Fruit fly (Drosophila melanogaster) whole organism, embryonic: Measurements from ENCODE around the gene lili.

Source experiments
- Bdp1 ChIP-seq: fragments of 200-800 bp; sonication (Bioruptor generic); optimal IDR thresholded peaks from 3 replicates; lab custom pipeline; 2016; ENCODE audit warnings: missing biosample characterization, missing genetic modification characterization
- Bgb ChIP-seq: fragments of 200-800 bp; sonication (Bioruptor generic); IDR thresholded peaks from 2 replicates; pipeline ENCODE4 v1.3.6; 2022; ENCODE audit warnings: missing biosample characterization, missing genetic modification characterization; ENCODE audit not compliant: partially characterized antibody
- Blimp-1 ChIP-seq: fragments of 200-800 bp; sonication (Bioruptor generic); optimal IDR thresholded peaks from 3 replicates; lab custom pipeline; 2018; ENCODE audit warnings: missing biosample characterization, missing genetic modification characterization, mild to moderate bottlenecking, moderate library complexity, missing genetic modification reagents
- CG10267 ChIP-seq: fragments of 200-800 bp; sonication (Bioruptor generic); optimal IDR thresholded peaks from 2 replicates; lab custom pipeline; 2018; ENCODE audit warnings: missing biosample characterization, mild to moderate bottlenecking, missing genetic modification characterization, moderate library complexity
- CG10654 ChIP-seq: fragments of 200-800 bp; sonication (Bioruptor generic); optimal IDR thresholded peaks from 2 replicates; lab custom pipeline; 2016; ENCODE audit warnings: missing biosample characterization, missing genetic modification characterization
- CG11696 ChIP-seq: fragments of 200-800 bp; sonication (Bioruptor generic); IDR thresholded peaks from 2 replicates; pipeline ENCODE4 v1.3.6; 2022; ENCODE audit warnings: missing biosample characterization, missing genetic modification characterization
- CG13287 ChIP-seq: fragments of 200-800 bp; sonication (Bioruptor generic); IDR thresholded peaks from 2 replicates; pipeline ENCODE4 v1.3.6; 2022; ENCODE audit warnings: missing biosample characterization, missing genetic modification characterization; ENCODE audit not compliant: partially characterized antibody
- CG13775 ChIP-seq: fragments of 200-800 bp; sonication (Bioruptor generic); optimal IDR thresholded peaks from 3 replicates; lab custom pipeline; 2017; ENCODE audit warnings: missing biosample characterization, mild to moderate bottlenecking, missing genetic modification characterization
- CG17568 ChIP-seq: fragments of 200-800 bp; sonication (Bioruptor generic); optimal IDR thresholded peaks from 2 replicates; lab custom pipeline; 2018; ENCODE audit warnings: missing biosample characterization, mild to moderate bottlenecking, missing genetic modification characterization, moderate library complexity
- CG17612 ChIP-seq: fragments of 200-800 bp; sonication (Bioruptor generic); IDR thresholded peaks from 2 replicates; pipeline ENCODE4 v1.3.6; 2022; ENCODE audit warnings: missing biosample characterization, missing genetic modification characterization
- CG1832 ChIP-seq: fragments of 200-800 bp; sonication (Bioruptor generic); optimal IDR thresholded peaks from 2 replicates; lab custom pipeline; 2017; ENCODE audit warnings: missing biosample characterization, mild to moderate bottlenecking, missing genetic modification characterization, inconsistent platforms
- CG2116 ChIP-seq: fragments of 200-800 bp; sonication (Bioruptor generic); optimal IDR thresholded peaks from 3 replicates; lab custom pipeline; 2018; ENCODE audit warnings: missing biosample characterization, mild to moderate bottlenecking, missing genetic modification characterization
- CG32767 ChIP-seq: fragments of 200-800 bp; sonication (Bioruptor generic); IDR thresholded peaks from 2 replicates; pipeline ENCODE4 v1.3.6; 2022; ENCODE audit warnings: missing biosample characterization, missing genetic modification characterization
- CG3281 ChIP-seq: fragments of 200-800 bp; sonication (Bioruptor generic); optimal IDR thresholded peaks from 3 replicates; lab custom pipeline; 2017; ENCODE audit warnings: missing biosample characterization, mild to moderate bottlenecking, missing genetic modification characterization
- CG34224 ChIP-seq: fragments of 200-800 bp; sonication (Bioruptor generic); IDR thresholded peaks from 3 replicates; pipeline ENCODE4 v1.3.6; 2022; ENCODE audit warnings: missing biosample characterization, missing genetic modification characterization; ENCODE audit not compliant: partially characterized antibody
- CG4282 ChIP-seq: fragments of 200-800 bp; sonication (Bioruptor generic); optimal IDR thresholded peaks from 2 replicates; lab custom pipeline; 2016; ENCODE audit warnings: missing biosample characterization, missing genetic modification characterization
- CG4404 ChIP-seq: fragments of 200-800 bp; sonication (Bioruptor generic); IDR thresholded peaks from 2 replicates; pipeline ENCODE4 v1.3.6; 2022; ENCODE audit warnings: missing biosample characterization, missing genetic modification characterization
- CG4424 ChIP-seq: fragments of 200-800 bp; sonication (Bioruptor generic); optimal IDR thresholded peaks from 3 replicates; lab custom pipeline; 2016; ENCODE audit warnings: missing biosample characterization, missing genetic modification characterization
- CG7271 ChIP-seq: fragments of 200-800 bp; sonication (Bioruptor generic); optimal IDR thresholded peaks from 2 replicates; lab custom pipeline; 2018; ENCODE audit warnings: missing biosample characterization, mild to moderate bottlenecking, missing genetic modification characterization, moderate library complexity
- CG7372 ChIP-seq: fragments of 200-800 bp; sonication (Bioruptor generic); IDR thresholded peaks from 2 replicates; pipeline ENCODE4 v1.3.6; 2022; ENCODE audit warnings: missing biosample characterization, missing genetic modification characterization
- CG9437 ChIP-seq: fragments of 200-800 bp; sonication (Bioruptor generic); optimal IDR thresholded peaks from 2 replicates; lab custom pipeline; 2018; ENCODE audit warnings: missing biosample characterization, mild to moderate bottlenecking, missing genetic modification characterization
- CG9817 ChIP-seq: fragments of 200-800 bp; sonication (Bioruptor generic); optimal IDR thresholded peaks from 2 replicates; lab custom pipeline; 2018; ENCODE audit warnings: missing biosample characterization, mild to moderate bottlenecking, missing genetic modification characterization, moderate library complexity
- CG9932 ChIP-seq: fragments of 200-800 bp; sonication (Bioruptor generic); IDR thresholded peaks from 2 replicates; pipeline ENCODE4 v1.3.6; 2022; ENCODE audit warnings: missing biosample characterization, missing genetic modification characterization
- CTCF ChIP-seq: fragments of 200-800 bp; sonication (Bioruptor generic); optimal IDR thresholded peaks from 2 replicates; lab custom pipeline; 2017; ENCODE audit warnings: missing biosample characterization, mild to moderate bottlenecking, missing genetic modification characterization, moderate library complexity
- Chrac-16 ChIP-seq: fragments of 200-800 bp; sonication (Bioruptor generic); optimal IDR thresholded peaks from 3 replicates; lab custom pipeline; 2016; ENCODE audit warnings: missing biosample characterization, missing genetic modification characterization
- Dfd ChIP-seq, 2 experiments: fragments of >200 bp; optimal IDR thresholded peaks; 2 replicates each; lab custom pipeline; 2017; ENCODE audit warnings: missing biosample characterization in 2 of 2, missing genetic modification characterization in 2 of 2
- Doc3 ChIP-seq: fragments of 200-800 bp; sonication (Bioruptor generic); IDR thresholded peaks from 3 replicates; pipeline ENCODE4 v1.3.6; 2022; ENCODE audit warnings: missing biosample characterization, missing genetic modification characterization; ENCODE audit not compliant: partially characterized antibody
- Dp ChIP-seq: fragments of 200-800 bp; sonication (Bioruptor generic); optimal IDR thresholded peaks from 2 replicates; lab custom pipeline; 2018; ENCODE audit warnings: missing biosample characterization, mild to moderate bottlenecking, missing genetic modification characterization, moderate library complexity
- Gsc ChIP-seq: fragments of 200-800 bp; sonication (Bioruptor generic); IDR thresholded peaks from 2 replicates; pipeline ENCODE4 v1.3.6; 2022; ENCODE audit warnings: missing biosample characterization, missing genetic modification characterization
- MBD-R2 ChIP-seq: fragments of 200-800 bp; sonication (Bioruptor generic); IDR thresholded peaks from 2 replicates; pipeline ENCODE4 v1.3.6; 2022; ENCODE audit warnings: missing biosample characterization, missing genetic modification characterization
- Nf-YA ChIP-seq: fragments of 200-800 bp; sonication (Bioruptor generic); IDR thresholded peaks from 2 replicates; pipeline ENCODE4 v1.3.6; 2022; ENCODE audit warnings: missing biosample characterization, missing genetic modification characterization
- Rfx ChIP-seq: fragments of 200-800 bp; sonication (Bioruptor generic); IDR thresholded peaks from 2 replicates; pipeline ENCODE4 v1.3.6; 2022; ENCODE audit warnings: missing biosample characterization, missing genetic modification characterization
- Scr ChIP-seq: fragments of 200-800 bp; sonication (Bioruptor generic); IDR thresholded peaks from 2 replicates; pipeline ENCODE4 v1.3.6; 2022; ENCODE audit warnings: missing biosample characterization, missing genetic modification characterization; ENCODE audit not compliant: partially characterized antibody
- Spps ChIP-seq: fragments of 200-800 bp; sonication (Bioruptor generic); optimal IDR thresholded peaks from 2 replicates; lab custom pipeline; 2018; ENCODE audit warnings: missing biosample characterization, mild to moderate bottlenecking, missing genetic modification characterization
- Xbp1 ChIP-seq: fragments of 200-800 bp; sonication (Bioruptor generic); optimal IDR thresholded peaks from 3 replicates; lab custom pipeline; 2016; ENCODE audit warnings: missing biosample characterization, mild to moderate bottlenecking, missing genetic modification characterization
- Xrp1 ChIP-seq: fragments of 200-800 bp; sonication (Bioruptor generic); IDR thresholded peaks from 2 replicates; pipeline ENCODE4 v1.3.6; 2022; ENCODE audit warnings: missing biosample characterization, missing genetic modification characterization
- amos ChIP-seq: fragments of 200-800 bp; sonication (Bioruptor generic); IDR thresholded peaks from 2 replicates; pipeline ENCODE4 v1.3.6; 2022; ENCODE audit warnings: missing biosample characterization, missing genetic modification characterization; ENCODE audit not compliant: partially characterized antibody
- ato ChIP-seq: fragments of 200-800 bp; sonication (Bioruptor generic); IDR thresholded peaks from 2 replicates; pipeline ENCODE4 v1.3.6; 2022; ENCODE audit warnings: missing biosample characterization, missing genetic modification characterization; ENCODE audit not compliant: partially characterized antibody
- br ChIP-seq: fragments of >200 bp; optimal IDR thresholded peaks from 2 replicates; lab custom pipeline; 2017
- cas ChIP-seq: fragments of 200-800 bp; sonication (Bioruptor generic); IDR thresholded peaks from 2 replicates; pipeline ENCODE4 v1.3.6; 2022; ENCODE audit warnings: missing biosample characterization, missing genetic modification characterization
- corto ChIP-seq: fragments of 200-800 bp; sonication (Bioruptor generic); optimal IDR thresholded peaks from 2 replicates; lab custom pipeline; 2016; ENCODE audit warnings: missing biosample characterization, mild to moderate bottlenecking, missing genetic modification characterization, moderate library complexity
- fd96Cb ChIP-seq: fragments of 200-800 bp; sonication (Bioruptor generic); optimal IDR thresholded peaks from 2 replicates; lab custom pipeline; 2018; ENCODE audit warnings: missing biosample characterization, mild to moderate bottlenecking, missing genetic modification characterization, moderate library complexity
- grau ChIP-seq: fragments of 200-800 bp; optimal IDR thresholded peaks from 3 replicates; lab custom pipeline; 2019; ENCODE audit warnings: missing biosample characterization, mild to moderate bottlenecking, missing genetic modification characterization, moderate library complexity
- lmd ChIP-seq: fragments of 200-800 bp; sonication (Bioruptor generic); IDR thresholded peaks from 2 replicates; pipeline ENCODE4 v1.3.6; 2022; ENCODE audit warnings: missing biosample characterization, missing genetic modification characterization
- mam ChIP-seq: fragments of 200-800 bp; sonication (Bioruptor generic); optimal IDR thresholded peaks from 3 replicates; lab custom pipeline; 2016; ENCODE audit warnings: missing biosample characterization, missing genetic modification characterization
- ro ChIP-seq: fragments of 200-800 bp; sonication (Bioruptor generic); IDR thresholded peaks from 2 replicates; pipeline ENCODE4 v1.3.6; 2022; ENCODE audit warnings: missing biosample characterization, missing genetic modification characterization
- slp2 ChIP-seq: fragments of 200-800 bp; sonication (Bioruptor generic); optimal IDR thresholded peaks from 2 replicates; lab custom pipeline; 2016; ENCODE audit warnings: missing biosample characterization, missing genetic modification characterization
- sob ChIP-seq: fragments of 200-800 bp; sonication (Bioruptor generic); IDR thresholded peaks from 2 replicates; pipeline ENCODE4 v1.3.6; 2022; ENCODE audit warnings: missing biosample characterization, missing genetic modification characterization
- ssp ChIP-seq: fragments of 200-800 bp; sonication (Bioruptor generic); IDR thresholded peaks from 2 replicates; pipeline ENCODE4 v1.3.6; 2022; ENCODE audit warnings: missing biosample characterization, missing genetic modification characterization

The lili gene

dm6 chr3R:24816993-24817854, 3.4 kb upstream of the lili start, which contains the start of the genes CG5808 and Saf-B (continued):
- TF ChIP-seq br: no peak
- no peak; the same call in 1 of the 2 replicates for TF ChIP-seq Nf-YA (GFP tag; lab: Robert Waterston, UW)
- peak; percentile 38; the same call in 1 of the 2 replicates for TF ChIP-seq CG9932 (GFP tag; lab: Robert Waterston, UW)
- TF ChIP-seq Scr (GFP tag; lab: Robert Waterston, UW): peak; percentile 86
- peak; percentile 60 for TF ChIP-seq CG10654 (GFP tag; lab: Kevin White, UChicago)
- no peak for TF ChIP-seq CG1832
- no peak for TF ChIP-seq CG17612 (GFP tag; lab: Robert Waterston, UW)
- TF ChIP-seq slp2: no peak
- no peak for TF ChIP-seq mam
- TF ChIP-seq corto (GFP tag; lab: Kevin White, UChicago): no peak
- peak; percentile 18 for TF ChIP-seq Dp (GFP tag; lab: Kevin White, UChicago)
- TF ChIP-seq CG34224: peak; percentile 85
- peak; percentile 38 for TF ChIP-seq fd96Cb (tag; lab: Kevin White, UChicago)
- TF ChIP-seq CG9437 (GFP tag; lab: Kevin White, UChicago): peak; percentile 86
- peak; percentile 61 for TF ChIP-seq CG13775 (GFP tag; lab: Kevin White, UChicago)
- peak; percentile 66 for TF ChIP-seq ssp (GFP tag; lab: Robert Waterston, UW)
- TF ChIP-seq lmd (GFP tag; lab: Robert Waterston, UW): peak; percentile 57
- peak; percentile 67 for TF ChIP-seq CG10267 (tag; lab: Kevin White, UChicago)
- peak; percentile 76 for TF ChIP-seq Bgb
- no peak for TF ChIP-seq Dfd (GFP tag; optimal IDR thresholded peaks at IDR 0.05; lab: Kevin White, UChicago)
- TF ChIP-seq amos (GFP tag; lab: Robert Waterston, UW): peak; percentile 76
- TF ChIP-seq Gsc: no peak
- peak; percentile 79 for TF ChIP-seq CG2116 (GFP tag; lab: Kevin White, UChicago)
- TF ChIP-seq sob: peak; percentile 33; the same call in 1 of the 2 replicates
- TF ChIP-seq CG9817 (tag; lab: Kevin White, UChicago): no peak
- no peak for TF ChIP-seq CG11696 (GFP tag; lab: Robert Waterston, UW)
- TF ChIP-seq cas (GFP tag; lab: Robert Waterston, UW): no peak
- TF ChIP-seq CG17568 (GFP tag; lab: Kevin White, UChicago): no peak
- no peak for TF ChIP-seq grau (tag; lab: Kevin White, UChicago)
- peak; percentile 79 for TF ChIP-seq Doc3 (GFP tag; lab: Robert Waterston, UW)
- peak; percentile 76 for TF ChIP-seq CG13287 (GFP tag; lab: Robert Waterston, UW)
- TF ChIP-seq Xbp1: peak; percentile 39
- peak; percentile 8 for TF ChIP-seq Spps (tag; lab: Kevin White, UChicago)
- TF ChIP-seq ato (GFP tag; lab: Robert Waterston, UW): peak; percentile 52
- no peak for TF ChIP-seq ro (GFP tag; lab: Robert Waterston, UW)
- peak; percentile 4 for TF ChIP-seq Chrac-16 (GFP tag; lab: Kevin White, UChicago)
- no peak for TF ChIP-seq Blimp-1 (GFP tag; lab: Kevin White, UChicago)
- no peak for TF ChIP-seq Bdp1 (GFP tag; lab: Kevin White, UChicago)
- peak; percentile 58 for TF ChIP-seq CG4424 (GFP tag; lab: Kevin White, UChicago)
- TF ChIP-seq CG4282 (GFP tag; lab: Kevin White, UChicago): no peak
- TF ChIP-seq CG7271 (tag; lab: Kevin White, UChicago): peak; percentile 7
- TF ChIP-seq CG7372: no peak
- peak; percentile 53; the same call in 1 of the 2 replicates for TF ChIP-seq Rfx (GFP tag; lab: Robert Waterston, UW)
- TF ChIP-seq CTCF: no peak
- TF ChIP-seq CG4404 (GFP tag; lab: Robert Waterston, UW): peak; percentile 48; the same call in 1 of the 2 replicates
- peak; percentile 49; the same call in 1 of the 2 replicates for TF ChIP-seq Xrp1 (GFP tag; lab: Robert Waterston, UW)
- peak; percentile 8; the same call in 1 of the 2 replicates for TF ChIP-seq MBD-R2 (GFP tag; lab: Robert Waterston, UW)
- TF ChIP-seq CG3281: no peak
- peak; percentile 81; the same call in 1 of the 2 replicates for TF ChIP-seq CG32767 (GFP tag; lab: Robert Waterston, UW)
